Fruit fly (Drosophila melanogaster) S2 (cell line): ENCODE results near the gene Taf7.

Experiments used
- CG8478 ChIP-seq: fragments of >200 bp; optimal IDR thresholded peaks from 2 replicates; lab custom pipeline; 2018
- CTCF ChIP-seq, 2 experiments: fragments of >200 bp; optimal IDR thresholded peaks; 2 replicates each; lab custom pipeline; 2018

dm6 chr3R:7899277-7899676 lies 7.9 kb upstream of the Taf7 start:
- TF ChIP-seq CTCF (optimal IDR thresholded peaks at IDR 0.05; lab: Kevin White, UChicago) = no peak
- no peak for TF ChIP-seq CG8478 (lab: Kevin White, UChicago)
